Worm (Caenorhabditis elegans): ENCODE measurements around the gene C29F3.3.

The C29F3.3 gene

DNA sequence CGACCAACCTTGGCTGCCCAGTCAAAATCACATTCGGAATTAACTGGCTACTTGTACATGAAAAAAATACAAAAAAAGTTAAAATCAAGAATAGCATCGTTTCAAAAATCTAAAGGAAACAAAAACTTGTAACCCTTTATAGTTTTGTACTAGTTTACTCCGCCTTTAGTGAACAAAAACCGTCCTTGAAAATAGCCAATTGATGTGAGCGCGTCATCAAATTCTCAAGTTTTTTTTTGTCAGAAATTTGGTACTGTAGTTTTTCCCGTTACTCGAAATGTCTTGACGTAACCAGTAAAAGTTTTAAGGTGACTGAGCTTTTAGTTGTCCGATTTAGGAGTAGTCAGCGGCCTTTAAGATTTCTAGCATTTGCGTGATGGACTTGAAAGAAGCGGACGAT lies at the start of gene C29F3.3:
C29F3.3 (minus strand) TSS at position 101 of the 400 bp plus-strand sequence.
- no peak for TF ChIP-seq nhr-11 (tag; optimal IDR thresholded peaks at IDR 0.05)
- no peak for TF ChIP-seq nhr-43 (tag; optimal IDR thresholded peaks at IDR 0.05; ENCODE audit: poor library complexity, severe bottlenecking)
- TF ChIP-seq nhr-25 (tag; optimal IDR thresholded peaks at IDR 0.05), result no peak
- TF ChIP-seq sea-2 (GFP tag; optimal IDR thresholded peaks at IDR 0.05), result no peak
- no peak for TF ChIP-seq elt-1 (tag; optimal IDR thresholded peaks at IDR 0.05)
- TF ChIP-seq lsy-12 (tag; optimal IDR thresholded peaks at IDR 0.05), result no peak

DNA sequence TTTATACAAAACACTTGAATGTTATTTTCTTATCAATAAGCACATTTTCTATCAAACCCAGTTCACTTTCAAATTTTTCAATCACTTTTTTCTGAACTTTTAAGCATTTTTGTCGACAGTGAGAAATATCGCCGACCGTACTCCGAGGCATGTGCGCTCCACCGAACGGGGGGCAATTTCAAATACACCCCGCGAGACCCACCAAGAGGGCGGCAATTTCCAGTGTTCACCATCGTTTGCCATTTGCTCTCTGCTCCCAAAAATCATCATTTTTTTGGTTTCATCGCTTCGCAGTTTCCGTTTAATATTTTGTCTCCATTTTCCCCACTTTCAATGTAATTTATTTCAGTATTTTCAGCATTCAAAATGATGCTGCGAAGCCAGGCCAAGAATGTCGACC lies 48.2 kb upstream of the C29F3.3 start, which contains the start of gene cyb-3:
cyb-3 (plus strand) TSS at position 350 of the 400 bp plus-strand sequence.
- TF ChIP-seq unc-39 (tag; optimal IDR thresholded peaks at IDR 0.05) (no peak), tbx-2 (tag; optimal IDR thresholded peaks at IDR 0.05) (no peak), lsy-12 (tag; optimal IDR thresholded peaks at IDR 0.05) (no peak), eor-1 (tag; optimal IDR thresholded peaks at IDR 0.05) (no peak), elt-1 (tag; optimal IDR thresholded peaks at IDR 0.05) (no peak), nhr-76 (tag; optimal IDR thresholded peaks at IDR 0.05) (no peak), sea-2 (GFP tag; optimal IDR thresholded peaks at IDR 0.05) (no peak), nhr-67 (tag; optimal IDR thresholded peaks at IDR 0.05) (no peak)

DNA sequence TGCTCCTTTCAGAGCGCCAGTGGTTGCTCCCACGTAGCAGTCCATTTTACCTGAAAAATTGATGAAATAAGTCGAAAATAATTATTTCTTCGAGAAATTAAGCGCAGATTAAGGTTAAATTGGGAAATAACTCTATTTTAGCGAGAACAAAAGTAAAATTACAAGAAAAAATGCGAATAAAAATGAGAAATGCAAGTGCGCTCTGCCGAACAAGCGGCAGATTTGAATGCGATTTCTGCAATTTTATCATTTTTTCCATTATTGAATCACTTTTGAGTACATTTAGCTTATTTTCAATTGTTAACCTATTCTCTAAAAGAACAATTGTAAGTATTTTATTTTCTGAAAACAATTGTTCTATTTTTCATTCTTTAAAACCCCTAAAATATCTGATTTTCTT lies 47.7 kb upstream of the C29F3.3 start, which contains the start of gene T06E6.1:
T06E6.1 (minus strand) TSS at position 56 of the 400 bp plus-strand sequence.
- TF ChIP-seq nhr-12 (tag; optimal IDR thresholded peaks at IDR 0.05), result no peak
- TF ChIP-seq elt-2 (tag; optimal IDR thresholded peaks at IDR 0.05), result peak; percentile 4
- peak; percentile 6 for TF ChIP-seq pha-4 (tag; optimal IDR thresholded peaks at IDR 0.05)
- no peak for TF ChIP-seq nhr-11 (tag; optimal IDR thresholded peaks at IDR 0.05)
- no peak for TF ChIP-seq ceh-82 (tag; optimal IDR thresholded peaks at IDR 0.05)
- TF ChIP-seq lin-15B (tag; optimal IDR thresholded peaks at IDR 0.05), result peak; percentile 41

DNA sequence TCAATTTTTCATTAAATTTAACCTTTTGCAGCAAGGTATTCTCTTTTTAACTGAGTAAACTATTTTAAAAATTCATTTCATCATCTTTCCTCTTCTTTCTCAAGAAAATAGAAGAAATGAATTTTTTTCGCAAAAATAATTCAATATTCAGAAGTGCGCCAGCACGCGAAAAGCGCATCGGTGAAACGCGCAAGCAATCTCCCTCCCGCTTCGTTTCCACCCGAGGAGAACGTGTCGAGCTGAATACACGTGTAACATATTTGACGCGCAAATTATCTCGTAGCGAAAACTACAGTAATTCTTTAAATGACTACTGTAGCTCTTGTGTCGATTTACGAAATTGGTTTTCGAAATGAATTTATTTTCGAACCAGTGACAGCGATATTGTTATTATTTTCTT lies 44.9 kb upstream of the C29F3.3 start:
- TF ChIP-seq ceh-82 (tag; optimal IDR thresholded peaks at IDR 0.05) (no peak), ceh-16 (tag; optimal IDR thresholded peaks at IDR 0.05) (no peak), skn-1 (tag; optimal IDR thresholded peaks at IDR 0.05) (no peak), snpc-4 (tag; optimal IDR thresholded peaks at IDR 0.05) (no peak)

DNA sequence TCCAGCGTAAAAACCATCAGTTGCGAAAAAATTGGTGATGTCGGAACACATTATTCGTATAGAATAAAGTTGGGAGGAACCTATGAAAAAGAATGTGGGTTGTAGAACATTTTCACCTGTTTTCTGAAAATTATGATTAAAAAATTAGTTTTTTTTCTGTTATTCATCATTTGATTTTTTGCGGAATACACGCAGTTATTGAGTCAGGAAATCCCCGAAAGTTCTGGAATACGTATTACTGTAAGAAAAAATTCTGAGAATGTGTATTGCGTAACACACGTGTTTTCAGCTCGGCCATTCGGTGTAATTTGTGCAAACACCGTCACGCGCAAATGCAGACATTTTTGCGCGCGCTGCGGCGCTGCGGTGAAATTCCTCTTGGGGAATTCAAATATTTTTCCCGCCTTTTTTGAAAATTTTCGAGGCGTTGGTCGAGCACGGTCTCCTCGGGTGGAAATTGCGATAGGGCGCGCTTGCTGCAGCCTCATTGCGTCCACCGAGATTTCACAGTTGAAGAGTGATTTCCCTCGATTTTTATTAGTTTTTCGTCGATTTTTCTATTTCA lies 41.7 kb upstream of the C29F3.3 start, which contains the start of gene srh-170:
srh-170 (minus strand) TSS at position 51 of the 565 bp plus-strand sequence.
- TF ChIP-seq fos-1 (tag; optimal IDR thresholded peaks at IDR 0.05) (no peak), daf-12 (tag; optimal IDR thresholded peaks at IDR 0.05) (no peak), zag-1 (tag; optimal IDR thresholded peaks at IDR 0.05) (no peak), skn-1 (tag; optimal IDR thresholded peaks at IDR 0.05) (no peak), elt-3 (tag; optimal IDR thresholded peaks at IDR 0.05) (no peak), lin-15B (tag; optimal IDR thresholded peaks at IDR 0.05) (no peak), ceh-16 (tag; optimal IDR thresholded peaks at IDR 0.05) (no peak), nhr-43 (tag; optimal IDR thresholded peaks at IDR 0.05; ENCODE audit: poor library complexity, severe bottlenecking) (no peak), ztf-4 (tag; optimal IDR thresholded peaks at IDR 0.05) (no peak), aly-2 (tag; optimal IDR thresholded peaks at IDR 0.05) (no peak), pha-4 (tag; optimal IDR thresholded peaks at IDR 0.05) (no peak), ama-1 (optimal IDR thresholded peaks at IDR 0.05) (no peak)

DNA sequence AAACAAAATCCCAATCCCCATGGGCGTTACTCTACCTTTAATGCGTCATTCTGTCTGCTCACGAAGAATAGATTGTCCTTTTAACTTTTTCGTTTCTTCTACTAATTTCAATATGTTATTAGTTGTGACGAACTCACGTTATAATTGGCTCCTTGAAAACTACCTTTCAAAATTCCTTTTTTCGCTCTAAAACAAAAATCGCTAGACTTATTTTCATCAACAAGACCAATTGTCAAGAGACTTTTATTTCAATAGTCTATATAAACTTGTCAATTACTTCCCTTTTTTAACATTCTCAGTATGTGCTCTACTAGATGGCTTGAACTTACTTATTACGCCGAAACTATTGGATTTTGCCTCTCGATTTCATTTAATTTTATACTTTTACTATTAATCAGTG lies 37.5 kb upstream of the C29F3.3 start, which contains the start of gene str-102:
str-102 (plus strand) TSS at position 301 of the 400 bp plus-strand sequence.
- TF ChIP-seq mml-1 (tag; optimal IDR thresholded peaks at IDR 0.05), result no peak
- no peak for TF ChIP-seq ceh-28 (tag; optimal IDR thresholded peaks at IDR 0.05)
- no peak for TF ChIP-seq mdl-1 (tag; optimal IDR thresholded peaks at IDR 0.05)
- TF ChIP-seq eor-1 (tag; optimal IDR thresholded peaks at IDR 0.05), result no peak
- TF ChIP-seq nhr-76 (tag; optimal IDR thresholded peaks at IDR 0.05), result no peak
- TF ChIP-seq jun-1 (tag; optimal IDR thresholded peaks at IDR 0.05), result no peak
- no peak for TF ChIP-seq fos-1 (tag; optimal IDR thresholded peaks at IDR 0.05)
- no peak for TF ChIP-seq ceh-16 (tag; optimal IDR thresholded peaks at IDR 0.05)
- no peak for TF ChIP-seq R02D3.7 (tag; optimal IDR thresholded peaks at IDR 0.05)
- no peak for TF ChIP-seq lin-39 (tag; optimal IDR thresholded peaks at IDR 0.05)
- no peak for TF ChIP-seq ceh-82 (tag; optimal IDR thresholded peaks at IDR 0.05)
- no peak for TF ChIP-seq hmg-11 (tag; optimal IDR thresholded peaks at IDR 0.05)
- no peak for TF ChIP-seq nfya-1 (tag; optimal IDR thresholded peaks at IDR 0.05; ENCODE audit: insufficient read depth)
- TF ChIP-seq nhr-237 (tag; optimal IDR thresholded peaks at IDR 0.05), result no peak
- TF ChIP-seq daf-12 (tag; optimal IDR thresholded peaks at IDR 0.05), result no peak
- no peak for TF ChIP-seq egl-27 (tag; optimal IDR thresholded peaks at IDR 0.05)
- no peak for TF ChIP-seq pha-4 (tag; optimal IDR thresholded peaks at IDR 0.05)
- TF ChIP-seq unc-39 (tag; optimal IDR thresholded peaks at IDR 0.05), result no peak
- no peak for TF ChIP-seq nhr-12 (tag; optimal IDR thresholded peaks at IDR 0.05)

All from whole organism, L3 larva.